Worm (Caenorhabditis elegans) whole organism, L3 larva: ENCODE results near the gene C52A10.3.

Source experiments
- R02D3.7 ChIP-seq: fragments of 150-350 bp; optimal IDR thresholded peaks from 2 replicates; lab custom pipeline; 2014; ENCODE audit warnings: missing biosample characterization, missing genetic modification characterization
- aly-2 ChIP-seq: fragments of 150-350 bp; optimal IDR thresholded peaks from 2 replicates; lab custom pipeline; 2014; ENCODE audit warnings: missing biosample characterization, missing genetic modification characterization
- ama-1 ChIP-seq: fragments of 150-350 bp; optimal IDR thresholded peaks from 2 replicates; lab custom pipeline; 2018
- ceh-16 ChIP-seq: sonication (generic microtip); optimal IDR thresholded peaks from 2 replicates; lab custom pipeline; 2017; ENCODE audit warnings: missing biosample characterization, missing genetic modification characterization
- ceh-28 ChIP-seq: fragments of 150-350 bp; optimal IDR thresholded peaks from 2 replicates; lab custom pipeline; 2014; ENCODE audit warnings: missing biosample characterization, missing genetic modification reagents, missing genetic modification characterization
- ceh-9 ChIP-seq: sonication (generic microtip); optimal IDR thresholded peaks from 2 replicates; lab custom pipeline; 2018; ENCODE audit warnings: missing biosample characterization, missing genetic modification characterization
- daf-12 ChIP-seq: fragments of 150-350 bp; optimal IDR thresholded peaks from 2 replicates; lab custom pipeline; 2014; ENCODE audit warnings: missing biosample characterization, missing genetic modification reagents, missing genetic modification characterization
- egl-5 ChIP-seq: fragments of 150-350 bp; optimal IDR thresholded peaks from 2 replicates; lab custom pipeline; 2017; ENCODE audit warnings: missing biosample characterization, missing genetic modification reagents, missing genetic modification characterization, inconsistent platforms
- elt-1 ChIP-seq: fragments of 150-350 bp; optimal IDR thresholded peaks from 2 replicates; lab custom pipeline; 2014; ENCODE audit warnings: missing biosample characterization, missing genetic modification characterization
- elt-2 ChIP-seq: sonication (generic microtip); optimal IDR thresholded peaks from 2 replicates; lab custom pipeline; 2016; ENCODE audit warnings: missing genetic modification reagents, mild to moderate bottlenecking, missing genetic modification characterization, missing compliant biosample characterization
- elt-3 ChIP-seq, 3 experiments: fragments of 150-350 bp in 1 of 3; sonication (generic microtip) in 2 of 3; optimal IDR thresholded peaks; 2 replicates in 2 of 3; 4 replicates in 1 of 3; lab custom pipeline; 2014 to 2017; ENCODE audit warnings: missing biosample characterization in 3 of 3, missing genetic modification characterization in 3 of 3
- fkh-2 ChIP-seq: fragments of 150-350 bp; optimal IDR thresholded peaks from 2 replicates; lab custom pipeline; 2014; ENCODE audit warnings: missing biosample characterization, missing genetic modification reagents, missing genetic modification characterization
- fos-1 ChIP-seq: fragments of 150-350 bp; optimal IDR thresholded peaks from 2 replicates; lab custom pipeline; 2014; ENCODE audit warnings: missing biosample characterization, missing genetic modification characterization
- lin-15B ChIP-seq: fragments of 150-350 bp; optimal IDR thresholded peaks from 2 replicates; lab custom pipeline; 2014; ENCODE audit warnings: missing biosample characterization, missing genetic modification characterization
- lin-39 ChIP-seq: fragments of 150-350 bp; optimal IDR thresholded peaks from 2 replicates; lab custom pipeline; 2018; ENCODE audit warnings: missing biosample characterization, missing genetic modification reagents, missing genetic modification characterization
- lsy-12 ChIP-seq: sonication (generic microtip); optimal IDR thresholded peaks from 2 replicates; lab custom pipeline; 2016; ENCODE audit warnings: mild to moderate bottlenecking, missing genetic modification characterization, missing compliant biosample characterization
- mml-1 ChIP-seq: fragments of 150-350 bp; sonication (generic microtip); optimal IDR thresholded peaks from 3 replicates; lab custom pipeline; 2014; ENCODE audit warnings: missing biosample characterization, missing genetic modification characterization
- nfya-1 ChIP-seq: sonication (generic microtip); optimal IDR thresholded peaks from 2 replicates; lab custom pipeline; 2017; ENCODE audit warnings: missing genetic modification characterization, mild to moderate bottlenecking, missing compliant biosample characterization, antibody characterized with exemption, moderate library complexity; ENCODE audit not compliant: insufficient read depth
- nhr-12 ChIP-seq: fragments of 150-350 bp; optimal IDR thresholded peaks from 2 replicates; lab custom pipeline; 2014; ENCODE audit warnings: missing biosample characterization, missing genetic modification characterization
- nhr-23 ChIP-seq: fragments of 150-350 bp; optimal IDR thresholded peaks from 2 replicates; lab custom pipeline; 2014; ENCODE audit warnings: missing biosample characterization, missing genetic modification reagents, missing genetic modification characterization
- nhr-25 ChIP-seq: sonication (generic microtip); optimal IDR thresholded peaks from 2 replicates; lab custom pipeline; 2017; ENCODE audit warnings: missing biosample characterization, missing genetic modification characterization
- nhr-28 ChIP-seq: fragments of 150-350 bp; optimal IDR thresholded peaks from 2 replicates; lab custom pipeline; 2014; ENCODE audit warnings: missing biosample characterization, missing genetic modification characterization
- nhr-43 ChIP-seq: sonication (generic microtip); optimal IDR thresholded peaks from 2 replicates; lab custom pipeline; 2016; ENCODE audit warnings: mild to moderate bottlenecking, missing genetic modification characterization, missing compliant biosample characterization; ENCODE audit not compliant: poor library complexity, severe bottlenecking
- nhr-76 ChIP-seq: fragments of 150-350 bp; sonication (generic microtip); optimal IDR thresholded peaks from 5 replicates; lab custom pipeline; 2014; ENCODE audit warnings: missing biosample characterization, missing genetic modification characterization
- nhr-77 ChIP-seq: fragments of 150-350 bp; optimal IDR thresholded peaks from 2 replicates; lab custom pipeline; 2014; ENCODE audit warnings: missing biosample characterization, missing genetic modification characterization
- pha-4 ChIP-seq: fragments of 150-350 bp; optimal IDR thresholded peaks from 2 replicates; lab custom pipeline; 2014; ENCODE audit warnings: missing biosample characterization, missing genetic modification reagents, missing genetic modification characterization
- pqm-1 ChIP-seq: fragments of 150-350 bp; optimal IDR thresholded peaks from 2 replicates; lab custom pipeline; 2017; ENCODE audit warnings: missing biosample characterization, missing genetic modification characterization, inconsistent platforms
- sea-2 ChIP-seq: fragments of 150-350 bp; sonication (generic microtip); optimal IDR thresholded peaks from 4 replicates; lab custom pipeline; 2014; ENCODE audit warnings: missing biosample characterization, missing genetic modification reagents, missing genetic modification characterization
- skn-1 ChIP-seq: fragments of 150-350 bp; optimal IDR thresholded peaks from 2 replicates; lab custom pipeline; 2014; ENCODE audit warnings: missing biosample characterization, missing genetic modification characterization
- snpc-4 ChIP-seq: fragments of 150-350 bp; optimal IDR thresholded peaks from 2 replicates; lab custom pipeline; 2014; ENCODE audit warnings: missing biosample characterization, missing genetic modification characterization
- unc-62 ChIP-seq: fragments of 150-350 bp; sonication (generic microtip); optimal IDR thresholded peaks from 4 replicates; lab custom pipeline; 2014; ENCODE audit warnings: missing biosample characterization, missing genetic modification reagents, missing genetic modification characterization
- zag-1 ChIP-seq: fragments of 150-350 bp; optimal IDR thresholded peaks from 2 replicates; lab custom pipeline; 2014; ENCODE audit warnings: missing biosample characterization, missing genetic modification characterization
- ztf-11 ChIP-seq: fragments of 150-350 bp; optimal IDR thresholded peaks from 2 replicates; lab custom pipeline; 2014; ENCODE audit warnings: missing biosample characterization, missing genetic modification characterization

The C52A10.3 gene

ce11 chrV:5275426-5276007, 36.2 kb upstream of the C52A10.3 start:
- TF ChIP-seq pqm-1 (tag; lab: Kevin White, UChicago) (no peak), nhr-77 (tag; lab: Kevin White, UChicago) (no peak), ama-1 (lab: Kevin White, UChicago) (peak; percentile 23), nhr-43 (tag; lab: Kevin White, UChicago) (peak; percentile 39)

ce11 chrV:5274974-5275373, 35.7 kb upstream of the C52A10.3 start:
- TF ChIP-seq nhr-23 (tag; lab: Kevin White, UChicago) (peak; percentile 51), elt-2 (tag; lab: Kevin White, UChicago) (peak; percentile 9), nhr-77 (tag; lab: Kevin White, UChicago) (no peak), pha-4 (tag; lab: Kevin White, UChicago) (peak; percentile 53), unc-62 (no peak), ceh-9 (tag; lab: Kevin White, UChicago) (no peak), nhr-43 (tag; lab: Kevin White, UChicago) (peak; percentile 1), nhr-28 (no peak), nfya-1 (peak; percentile 53), sea-2 (GFP tag; lab: Kevin White, UChicago) (no peak), lin-15B (peak; percentile 64), zag-1 (tag; lab: Kevin White, UChicago) (no peak), snpc-4 (tag; lab: Kevin White, UChicago) (no peak), mml-1 (tag; lab: Kevin White, UChicago) (no peak)

ce11 chrV:5273770-5274169, 34.5 kb upstream of the C52A10.3 start, which contains the start of gene natc-2:
natc-2 (plus strand) TSS chrV:5274070.
- TF ChIP-seq zag-1 (tag; lab: Kevin White, UChicago) (no peak), unc-62 (no peak), fkh-2 (no peak), nhr-25 (tag; lab: Kevin White, UChicago) (no peak), nhr-12 (tag; lab: Kevin White, UChicago) (no peak), snpc-4 (tag; lab: Kevin White, UChicago) (no peak), R02D3.7 (tag; lab: Kevin White, UChicago) (no peak), elt-2 (tag; lab: Kevin White, UChicago) (no peak), ceh-9 (tag; lab: Kevin White, UChicago) (no peak), egl-5 (tag; lab: Kevin White, UChicago) (no peak), pqm-1 (tag; lab: Kevin White, UChicago) (no peak), fos-1 (tag; lab: Kevin White, UChicago) (no peak), skn-1 (tag; lab: Kevin White, UChicago) (no peak), ztf-11 (tag; lab: Kevin White, UChicago) (no peak), elt-3 (tag; optimal IDR thresholded peaks at IDR 0.05; lab: Kevin White, UChicago) (no peak), mml-1 (tag; lab: Kevin White, UChicago) (no peak)

ce11 chrV:5273241-5273640, 33.9 kb upstream of the C52A10.3 start:
- peak; percentile 4 for TF ChIP-seq elt-2 (tag; lab: Kevin White, UChicago)
- TF ChIP-seq ceh-28 (tag; lab: Kevin White, UChicago): no peak
- TF ChIP-seq snpc-4 (tag; lab: Kevin White, UChicago): no peak
- no peak for TF ChIP-seq aly-2 (tag; lab: Kevin White, UChicago)
- TF ChIP-seq nhr-76 (tag; lab: Kevin White, UChicago): no peak
- TF ChIP-seq nhr-43 (tag; lab: Kevin White, UChicago): peak; percentile 21
- TF ChIP-seq elt-1 (tag; lab: Kevin White, UChicago): no peak

- TF ChIP-seq lsy-12: no peak
- peak; percentile 61 for TF ChIP-seq nhr-43 (tag; lab: Kevin White, UChicago)
- TF ChIP-seq elt-3 (tag; optimal IDR thresholded peaks at IDR 0.05; lab: Kevin White, UChicago): no peak
- no peak for TF ChIP-seq ceh-16 (tag; lab: Kevin White, UChicago)
- no peak for TF ChIP-seq daf-12
- peak; percentile 2 for TF ChIP-seq pqm-1 (tag; lab: Kevin White, UChicago)
- TF ChIP-seq nhr-23 (tag; lab: Kevin White, UChicago): peak; percentile 59
- no peak for TF ChIP-seq lin-39 (tag; lab: Kevin White, UChicago)
Observed at ce11 chrV:5272619-5273074, 33.3 kb upstream of the C52A10.3 start.
